Worm (Caenorhabditis elegans): ENCODE results near the gene tdp-1.
A peak's percentile ranks its signal among the peaks of the same experiment; 100 is the strongest.

tdp-1 gene

ce11 chrII:8969251-8970183 lies 28.1 kb upstream of the tdp-1 start, which contains the start of the genes szy-20 and C18E9.5 (continued):
- TF ChIP-seq ceh-63 (GFP tag; optimal IDR thresholded peaks at IDR 0.05) (no peak), Y116A8C.19 (tag; optimal IDR thresholded peaks at IDR 0.05; ENCODE audit: borderline replicate concordance) (no peak), dpl-1 (GFP tag; optimal IDR thresholded peaks at IDR 0.05) (peak; percentile 97 to 98 (median 98)), nhr-12 (tag; optimal IDR thresholded peaks at IDR 0.05) (no peak), nhr-19 (GFP tag; conservative IDR thresholded peaks at IDR 0.05) (peak; percentile 88), tlp-1 (tag; optimal IDR thresholded peaks at IDR 0.05) (no peak), lin-39 (tag; optimal IDR thresholded peaks at IDR 0.05) (peak; percentile 90), hlh-17 (GFP tag; optimal IDR thresholded peaks at IDR 0.05; ENCODE audit: borderline replicate concordance) (no peak), unc-62 (GFP tag; optimal IDR thresholded peaks at IDR 0.05) (no peak), rnt-1 (tag; optimal IDR thresholded peaks at IDR 0.05) (peak; percentile 91), nhr-71 (tag; optimal IDR thresholded peaks at IDR 0.05) (peak; percentile 93), zag-1 (tag; optimal IDR thresholded peaks at IDR 0.05) (peak; percentile 21), ztf-4 (tag; optimal IDR thresholded peaks at IDR 0.05) (peak; percentile 14), mef-2 (tag; optimal IDR thresholded peaks at IDR 0.05) (no peak), skn-1 (tag; optimal IDR thresholded peaks at IDR 0.05) (peak; percentile 47), F16B12.6 (tag; optimal IDR thresholded peaks at IDR 0.05) (peak; percentile 70), alr-1 (tag; optimal IDR thresholded peaks at IDR 0.05; ENCODE audit: borderline replicate concordance) (no peak), efl-3 (GFP tag; optimal IDR thresholded peaks at IDR 0.05) (no peak), unc-30 (tag; optimal IDR thresholded peaks at IDR 0.05) (no peak), swsn-7 (tag; optimal IDR thresholded peaks at IDR 0.05) (peak; percentile 90), lin-35 (GFP tag; optimal IDR thresholded peaks at IDR 0.05) (peak; percentile 98), ceh-90 (tag; optimal IDR thresholded peaks at IDR 0.05) (peak; percentile 38), pax-3 (tag; optimal IDR thresholded peaks at IDR 0.05) (peak; percentile 66), lin-14 (GFP tag; optimal IDR thresholded peaks at IDR 0.05) (peak; percentile 90), lin-15B (tag; optimal IDR thresholded peaks at IDR 0.05) (peak; percentile 72), sptf-1 (tag; optimal IDR thresholded peaks at IDR 0.05) (no peak), nhr-85 (tag) (peak; percentile 88), mep-1 (tag; optimal IDR thresholded peaks at IDR 0.05) (peak; percentile 90), pag-3 (tag; optimal IDR thresholded peaks at IDR 0.05; ENCODE audit: borderline replicate concordance, insufficient read depth) (no peak), elt-3 (tag; optimal IDR thresholded peaks at IDR 0.05) (peak in 2 of 6 experiments; percentile 2 to 46), nhr-90 (tag; optimal IDR thresholded peaks at IDR 0.05; ENCODE audit: poor library complexity) (peak; percentile 80), mab-9 (GFP tag; IDR thresholded peaks at IDR 0.05) (peak; percentile 62; the same call in 1 of the 2 replicates), jun-1 (tag; optimal IDR thresholded peaks at IDR 0.05) (peak; percentile 84), ets-5 (GFP tag; IDR thresholded peaks at IDR 0.05) (no peak), lir-3 (tag; optimal IDR thresholded peaks at IDR 0.05; ENCODE audit: poor library complexity) (peak; percentile 36), blmp-1 (tag; optimal IDR thresholded peaks at IDR 0.05) (peak; percentile 23), zip-4 (GFP tag; optimal IDR thresholded peaks at IDR 0.05) (peak; percentile 54), nhr-76 (tag; optimal IDR thresholded peaks at IDR 0.05) (no peak), tbx-2 (tag; optimal IDR thresholded peaks at IDR 0.05) (peak; percentile 89), nhr-28 (tag; optimal IDR thresholded peaks at IDR 0.05) (no peak), nhr-47 (tag; optimal IDR thresholded peaks at IDR 0.05) (peak; percentile 93), ceh-88 (GFP tag; IDR thresholded peaks at IDR 0.05) (peak; percentile 77), egl-27 (tag; optimal IDR thresholded peaks at IDR 0.05) (no peak), sup-37 (GFP tag; optimal IDR thresholded peaks at IDR 0.05) (peak; percentile 62), vab-15 (tag; optimal IDR thresholded peaks at IDR 0.05) (no peak), unc-130 (tag; optimal IDR thresholded peaks at IDR 0.05) (peak; percentile 17), ceh-8 (GFP tag; optimal IDR thresholded peaks at IDR 0.05) (peak; percentile 72), isw-1 (GFP tag; IDR thresholded peaks at IDR 0.05) (peak; percentile 87), nhr-84 (tag; optimal IDR thresholded peaks at IDR 0.05) (no peak)

All from whole organism, L1 larva.